Worm (Caenorhabditis elegans): ENCODE measurements around the gene srh-231.

ce11 chrV:7387755-7388154 is 35.7 kb upstream of the srh-231 start, which contains the start of gene C02H6.3:
- TF ChIP-seq B0336.3 (GFP tag; IDR thresholded peaks at IDR 0.05) (no peak), Y56A3A.18 (GFP tag; IDR thresholded peaks at IDR 0.05) (no peak), unc-62 (GFP tag; optimal IDR thresholded peaks at IDR 0.05) (no peak)
